Fruit fly (Drosophila melanogaster) whole organism, pupa: Measurements from ENCODE around the gene bves.

Source experiments
- CG10348 ChIP-seq: fragments of 200-800 bp; sonication (Bioruptor generic); IDR thresholded peaks from 2 replicates; pipeline ENCODE4 v1.3.6; 2022; ENCODE audit warnings: missing biosample characterization, missing genetic modification characterization
- CG12605 ChIP-seq: fragments of 200-800 bp; sonication (Bioruptor generic); IDR thresholded peaks from 2 replicates; pipeline ENCODE4 v1.3.6; 2022; ENCODE audit warnings: missing biosample characterization, missing genetic modification characterization
- CG13204 ChIP-seq: fragments of 200-800 bp; sonication (Bioruptor generic); optimal IDR thresholded peaks from 2 replicates; lab custom pipeline; 2018; ENCODE audit warnings: missing biosample characterization, mild to moderate bottlenecking, missing genetic modification characterization, moderate library complexity
- CG14655 ChIP-seq: fragments of 200-800 bp; sonication (Bioruptor generic); optimal IDR thresholded peaks from 3 replicates; lab custom pipeline; 2017; ENCODE audit warnings: mild to moderate bottlenecking, missing biosample characterization, missing genetic modification reagents, missing genetic modification characterization
- CG15710 ChIP-seq: fragments of 200-800 bp; sonication (Bioruptor generic); optimal IDR thresholded peaks from 2 replicates; lab custom pipeline; 2018; ENCODE audit warnings: missing biosample characterization, mild to moderate bottlenecking, missing genetic modification characterization, moderate library complexity
- CG17806 ChIP-seq: fragments of 200-800 bp; sonication (Bioruptor generic); optimal IDR thresholded peaks from 2 replicates; lab custom pipeline; 2018; ENCODE audit warnings: missing biosample characterization, mild to moderate bottlenecking, missing genetic modification characterization, moderate library complexity
- CG32121 ChIP-seq: fragments of 200-800 bp; sonication (Bioruptor generic); IDR thresholded peaks from 2 replicates; pipeline ENCODE4 v1.3.6; 2022; ENCODE audit warnings: missing biosample characterization, missing genetic modification characterization
- CG34367 ChIP-seq: fragments of 200-800 bp; sonication (Bioruptor generic); optimal IDR thresholded peaks from 2 replicates; lab custom pipeline; 2018; ENCODE audit warnings: missing biosample characterization, mild to moderate bottlenecking, missing genetic modification characterization
- CG4496 ChIP-seq: fragments of 200-800 bp; sonication (Bioruptor generic); IDR thresholded peaks from 3 replicates; pipeline ENCODE4 v1.3.6; 2022; ENCODE audit warnings: missing biosample characterization, missing genetic modification characterization
- CG8159 ChIP-seq: fragments of 200-800 bp; sonication (Bioruptor generic); optimal IDR thresholded peaks from 3 replicates; lab custom pipeline; 2018; ENCODE audit warnings: missing biosample characterization, mild to moderate bottlenecking, missing genetic modification characterization, moderate library complexity
- CG8301 ChIP-seq: fragments of 200-800 bp; sonication (Bioruptor generic); optimal IDR thresholded peaks from 2 replicates; lab custom pipeline; 2018; ENCODE audit warnings: missing biosample characterization, mild to moderate bottlenecking, missing genetic modification characterization
- CG9948 ChIP-seq: fragments of 200-800 bp; sonication (Bioruptor generic); optimal IDR thresholded peaks from 2 replicates; lab custom pipeline; 2018; ENCODE audit warnings: missing biosample characterization, mild to moderate bottlenecking, missing genetic modification characterization, moderate library complexity
- D1 ChIP-seq: fragments of 200-800 bp; sonication (Bioruptor generic); optimal IDR thresholded peaks from 2 replicates; lab custom pipeline; 2018; ENCODE audit warnings: missing biosample characterization, mild to moderate bottlenecking, missing genetic modification characterization, moderate library complexity
- EcR ChIP-seq: fragments of 200-800 bp; sonication (Bioruptor generic); optimal IDR thresholded peaks from 3 replicates; lab custom pipeline; 2019; ENCODE audit warnings: missing biosample characterization, missing genetic modification characterization, mild to moderate bottlenecking, moderate library complexity, missing genetic modification reagents
- Ets98B ChIP-seq: fragments of 200-800 bp; sonication (Bioruptor generic); IDR thresholded peaks from 2 replicates; pipeline ENCODE4 v1.3.6; 2022; ENCODE audit warnings: missing biosample characterization, missing genetic modification characterization
- Pif1A ChIP-seq: fragments of 200-800 bp; sonication (Bioruptor generic); optimal IDR thresholded peaks from 3 replicates; lab custom pipeline; 2016; ENCODE audit warnings: missing biosample characterization, missing genetic modification characterization
- Pif1B ChIP-seq: fragments of 200-800 bp; sonication (Bioruptor generic); optimal IDR thresholded peaks from 3 replicates; lab custom pipeline; 2016; ENCODE audit warnings: missing biosample characterization, missing genetic modification characterization
- fd96Ca ChIP-seq: fragments of 200-800 bp; sonication (Bioruptor generic); IDR thresholded peaks from 3 replicates; pipeline ENCODE4 v1.3.6; 2022; ENCODE audit warnings: missing biosample characterization, missing genetic modification characterization
- gl ChIP-seq: fragments of 200-800 bp; sonication (Bioruptor generic); optimal IDR thresholded peaks from 2 replicates; lab custom pipeline; 2018; ENCODE audit warnings: missing biosample characterization, mild to moderate bottlenecking, missing genetic modification characterization
- rn ChIP-seq: fragments of 200-800 bp; sonication (Bioruptor generic); IDR thresholded peaks from 2 replicates; pipeline ENCODE4 v1.3.6; 2022; ENCODE audit warnings: missing biosample characterization, missing genetic modification characterization

The bves gene

dm6 chrX:21127267-21127666, 73.5 kb downstream of the bves start:
- TF ChIP-seq CG10348 (GFP tag; lab: Robert Waterston, UW) (no peak), Pif1A (GFP tag; lab: Kevin White, UChicago) (peak; percentile 36), EcR (GFP tag; lab: Kevin White, UChicago) (no peak), CG34367 (tag; lab: Kevin White, UChicago) (peak; percentile 55), CG14655 (GFP tag; lab: Kevin White, UChicago) (peak; percentile 67), D1 (peak; percentile 33), CG17806 (tag; lab: Kevin White, UChicago) (peak; percentile 73), Ets98B (GFP tag; lab: Robert Waterston, UW) (0 out of 2 replicates have a peak, but pooled peaks have one; percentile 6), gl (tag; lab: Kevin White, UChicago) (peak; percentile 17), CG13204 (no peak), CG9948 (tag; lab: Kevin White, UChicago) (peak; percentile 67), rn (no peak), CG12605 (GFP tag; lab: Robert Waterston, UW) (peak; percentile 11; the same call in 1 of the 2 replicates), fd96Ca (no peak), CG8301 (tag; lab: Kevin White, UChicago) (peak; percentile 39), CG4496 (peak; percentile 56; the same call in 2 of the 3 replicates), Pif1B (GFP tag; lab: Kevin White, UChicago) (peak; percentile 25), CG15710 (tag; lab: Kevin White, UChicago) (peak; percentile 69), CG32121 (no peak), CG8159 (tag; lab: Kevin White, UChicago) (peak; percentile 80)
- TF ChIP-seq, all 21 proteins: peak for 14
